Worm (Caenorhabditis elegans): ENCODE data around the gene F09E10.6.
A peak's percentile ranks its signal among the peaks of the same experiment; 100 is the strongest.

Gene F09E10.6

ce11 chrX:1517519-1517918 lies 20.0 kb upstream of the F09E10.6 start:
- TF ChIP-seq hmg-1.2 (GFP tag; IDR thresholded peaks at IDR 0.05) (no peak), ceh-100 (GFP tag; IDR thresholded peaks at IDR 0.05) (no peak), nhr-179 (tag; optimal IDR thresholded peaks at IDR 0.05) (no peak), zfh-2 (GFP tag; conservative IDR thresholded peaks at IDR 0.05) (peak; percentile 53; the same call in 1 of the 2 replicates)

- TF ChIP-seq snpc-4 (GFP tag; optimal IDR thresholded peaks at IDR 0.05) (no peak), snpc-4 (tag; optimal IDR thresholded peaks at IDR 0.05) (peak in 3 of 4 experiments; percentile 16 to 83 (median 73)), hmg-1.2 (GFP tag; IDR thresholded peaks at IDR 0.05) (peak; percentile 22; the same call in 1 of the 2 replicates), ekl-4 (GFP tag; IDR thresholded peaks at IDR 0.05) (no peak), unc-62 (GFP tag; optimal IDR thresholded peaks at IDR 0.05) (no peak)
These were observed 19.1 kb upstream of the F09E10.6 start for ce11 chrX:1516574-1516973.

- 0 out of 2 replicates have a peak, but pooled peaks have one; percentile 44 for TF ChIP-seq lin-26 (GFP tag; IDR thresholded peaks at IDR 0.05)
- no peak for TF ChIP-seq let-607 (tag; optimal IDR thresholded peaks at IDR 0.05)
- TF ChIP-seq tbp1 (GFP tag; optimal IDR thresholded peaks at IDR 0.05), result no peak
- TF ChIP-seq nhr-90 (tag; optimal IDR thresholded peaks at IDR 0.05), result no peak
- no peak for TF ChIP-seq F57A8.1 (GFP tag; optimal IDR thresholded peaks at IDR 0.05)
- TF ChIP-seq hmg-20 (GFP tag; IDR thresholded peaks at IDR 0.05), result no peak
- TF ChIP-seq mes-4 (tag; optimal IDR thresholded peaks at IDR 0.05), result no peak
- TF ChIP-seq madf-3 (GFP tag; IDR thresholded peaks at IDR 0.05), result 0 out of 2 replicates have a peak, but pooled peaks have one; percentile 21
- TF ChIP-seq dpl-1 (GFP tag; optimal IDR thresholded peaks at IDR 0.05), result no peak
- no peak for TF ChIP-seq lin-35 (GFP tag; optimal IDR thresholded peaks at IDR 0.05)
- TF ChIP-seq rpc-1 (optimal IDR thresholded peaks at IDR 0.05), result no peak
- peak; percentile 14 for TF ChIP-seq rpc-1 (tag; optimal IDR thresholded peaks at IDR 0.05)
- no peak for TF ChIP-seq fkh-3 (tag; optimal IDR thresholded peaks at IDR 0.05)
- no peak for TF ChIP-seq zim-3 (tag; optimal IDR thresholded peaks at IDR 0.05)
- no peak for TF ChIP-seq F33H1.4 (GFP tag; IDR thresholded peaks at IDR 0.05)
- no peak for TF ChIP-seq attf-3 (GFP tag; conservative IDR thresholded peaks at IDR 0.05)
- no peak for TF ChIP-seq somi-1 (GFP tag; optimal IDR thresholded peaks at IDR 0.05)
- TF ChIP-seq lin-40 (tag; optimal IDR thresholded peaks at IDR 0.05), result no peak
- TF ChIP-seq F52B5.7 (tag; optimal IDR thresholded peaks at IDR 0.05), result no peak
- no peak for TF ChIP-seq nfya-2 (GFP tag; IDR thresholded peaks at IDR 0.05)
- no peak for TF ChIP-seq B0035.1 (tag; optimal IDR thresholded peaks at IDR 0.05)
These were observed 15.7 kb upstream of the F09E10.6 start for ce11 chrX:1513153-1513552.

DNA sequence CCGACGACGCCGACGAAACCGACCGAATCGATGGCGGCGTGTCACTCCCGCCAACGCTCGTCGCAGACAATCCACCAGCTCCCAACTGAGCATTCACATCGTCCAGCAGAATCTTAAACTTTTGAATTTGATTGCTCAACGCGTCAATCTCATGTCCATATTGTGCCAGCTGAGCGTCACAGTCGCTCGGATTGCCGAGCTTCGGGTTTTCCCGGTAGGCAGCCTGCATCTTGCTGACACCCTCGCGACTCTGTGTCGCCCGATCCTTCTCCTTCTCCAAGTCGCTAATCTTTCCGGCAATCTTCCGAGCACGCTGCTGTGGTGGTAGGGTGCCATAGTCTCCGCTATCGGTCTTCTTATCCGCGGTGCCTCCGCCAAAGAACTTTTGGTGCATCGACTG lies 14.8 kb upstream of the F09E10.6 start:
- TF ChIP-seq madf-6 (GFP tag; IDR thresholded peaks at IDR 0.05), result no peak
- TF ChIP-seq tlf-1 (GFP tag; optimal IDR thresholded peaks at IDR 0.05), result no peak
- no peak for TF ChIP-seq lsl-1 (GFP tag; optimal IDR thresholded peaks at IDR 0.05)
- no peak for TF ChIP-seq dpl-1 (GFP tag; optimal IDR thresholded peaks at IDR 0.05)
- TF ChIP-seq pbrm-1 (GFP tag; IDR thresholded peaks at IDR 0.05), result no peak
- peak; percentile 49; the same call in 1 of the 2 replicates for TF ChIP-seq egrh-3 (GFP tag; IDR thresholded peaks at IDR 0.05)
- TF ChIP-seq lin-35 (GFP tag; optimal IDR thresholded peaks at IDR 0.05), result no peak
- TF ChIP-seq ets-4 (GFP tag; optimal IDR thresholded peaks at IDR 0.05), result no peak
- 0 out of 2 replicates have a peak, but pooled peaks have one; percentile 25 for TF ChIP-seq Y53G8AR.9 (GFP tag; conservative IDR thresholded peaks at IDR 0.05)
- TF ChIP-seq Y79H2A.3 (GFP tag; conservative IDR thresholded peaks at IDR 0.05), result no peak
- TF ChIP-seq zfh-2 (GFP tag; conservative IDR thresholded peaks at IDR 0.05), result peak; percentile 88

Measured in whole organism, young adult.